Fruit fly (Drosophila melanogaster) whole organism, adult: Measurements from ENCODE around the gene CG9813.

ENCODE experiments used
- CG14711 ChIP-seq: fragments of 200-800 bp; sonication (Bioruptor generic); optimal IDR thresholded peaks from 2 replicates; lab custom pipeline; 2018; ENCODE audit warnings: missing biosample characterization, mild to moderate bottlenecking, missing genetic modification characterization, moderate library complexity
- CG5204 ChIP-seq: fragments of 200-800 bp; sonication (Bioruptor generic); optimal IDR thresholded peaks from 2 replicates; lab custom pipeline; 2016; ENCODE audit warnings: missing biosample characterization, missing genetic modification characterization
- Clk ChIP-seq: fragments of 200-800 bp; sonication (Bioruptor generic); optimal IDR thresholded peaks from 2 replicates; lab custom pipeline; 2017; ENCODE audit warnings: missing biosample characterization, missing genetic modification characterization
- Hr96 ChIP-seq: fragments of 200-800 bp; sonication (Bioruptor generic); optimal IDR thresholded peaks from 2 replicates; lab custom pipeline; 2016; ENCODE audit warnings: missing biosample characterization, missing genetic modification characterization
- Mnt ChIP-seq: fragments of 200-800 bp; sonication (Bioruptor generic); optimal IDR thresholded peaks from 2 replicates; lab custom pipeline; 2016; ENCODE audit warnings: missing biosample characterization, mild to moderate bottlenecking, missing genetic modification characterization
- cic ChIP-seq: fragments of 200-800 bp; sonication (Bioruptor generic); optimal IDR thresholded peaks from 2 replicates; lab custom pipeline; 2017; ENCODE audit warnings: missing biosample characterization, mild to moderate bottlenecking, missing genetic modification characterization, moderate library complexity
- ovo ChIP-seq: fragments of 200-800 bp; sonication (Bioruptor generic); optimal IDR thresholded peaks from 2 replicates; lab custom pipeline; 2016; ENCODE audit warnings: missing biosample characterization, missing genetic modification characterization
- pad ChIP-seq: fragments of 200-800 bp; sonication (Bioruptor generic); optimal IDR thresholded peaks from 3 replicates; lab custom pipeline; 2017; ENCODE audit warnings: missing biosample characterization, missing genetic modification characterization, mild to moderate bottlenecking, moderate library complexity, missing genetic modification reagents
- tj ChIP-seq: fragments of 200-800 bp; sonication (Bioruptor generic); optimal IDR thresholded peaks from 3 replicates; lab custom pipeline; 2017; ENCODE audit warnings: missing biosample characterization, mild to moderate bottlenecking, missing genetic modification characterization, moderate library complexity
- toe ChIP-seq: fragments of 200-800 bp; sonication (Bioruptor generic); optimal IDR thresholded peaks from 2 replicates; lab custom pipeline; 2016; ENCODE audit warnings: missing biosample characterization, missing genetic modification characterization

dm6 chr3R:13385105-13385504 is 5.5 kb upstream of the CG9813 start:
- TF ChIP-seq pad (no peak), Hr96 (GFP tag; lab: Kevin White, UChicago) (no peak), CG5204 (no peak), Mnt (GFP tag; lab: Kevin White, UChicago) (no peak), toe (GFP tag; lab: Kevin White, UChicago) (no peak), ovo (no peak), tj (GFP tag; lab: Kevin White, UChicago) (no peak), Clk (GFP tag; lab: Kevin White, UChicago) (no peak), CG14711 (tag; lab: Kevin White, UChicago) (no peak), cic (GFP tag; lab: Kevin White, UChicago) (no peak)
